Worm (Caenorhabditis elegans) whole organism, L4 larva: ENCODE measurements around the gene tag-250.

Source experiments
- R02D3.7 ChIP-seq: fragments of 150-350 bp; sonication (generic microtip); optimal IDR thresholded peaks from 3 replicates; lab custom pipeline; 2014; ENCODE audit warnings: missing biosample characterization, missing genetic modification characterization
- ama-1 ChIP-seq: fragments of 150-350 bp; optimal IDR thresholded peaks from 2 replicates; lab custom pipeline; 2014; ENCODE audit warnings: inconsistent platforms, mixed read lengths
- lin-15B ChIP-seq: fragments of 150-350 bp; sonication (generic microtip); optimal IDR thresholded peaks from 3 replicates; lab custom pipeline; 2014; ENCODE audit warnings: missing biosample characterization, missing genetic modification characterization
- lin-39 ChIP-seq: fragments of 150-350 bp; optimal IDR thresholded peaks from 2 replicates; lab custom pipeline; 2014; ENCODE audit warnings: missing biosample characterization, missing genetic modification reagents, missing genetic modification characterization
- lsy-2 ChIP-seq, 2 experiments: fragments of 150-350 bp in 1 of 2; sonication (generic microtip) in 1 of 2; optimal IDR thresholded peaks; 2 replicates each; lab custom pipeline; 2014 to 2017; ENCODE audit warnings: missing biosample characterization in 2 of 2, missing genetic modification characterization in 2 of 2
- mep-1 ChIP-seq: fragments of 150-350 bp; sonication (generic microtip); optimal IDR thresholded peaks from 3 replicates; lab custom pipeline; 2014; ENCODE audit warnings: missing biosample characterization, missing genetic modification characterization
- nhr-10 ChIP-seq: fragments of 150-350 bp; optimal IDR thresholded peaks from 2 replicates; lab custom pipeline; 2014; ENCODE audit warnings: missing biosample characterization, missing genetic modification characterization
- nhr-28 ChIP-seq: fragments of 150-350 bp; optimal IDR thresholded peaks from 2 replicates; lab custom pipeline; 2014; ENCODE audit warnings: missing biosample characterization, missing genetic modification characterization
- php-3 ChIP-seq: fragments of 200-800 bp; sonication (Bioruptor generic); IDR thresholded peaks from 2 replicates; pipeline ENCODE4 v1.3.6; 2022; ENCODE audit warnings: missing genetic modification reagents, missing genetic modification characterization, missing compliant biosample characterization
- skn-1 ChIP-seq: fragments of 150-350 bp; optimal IDR thresholded peaks from 2 replicates; lab custom pipeline; 2014; ENCODE audit warnings: missing biosample characterization, missing genetic modification characterization
- snpc-4 ChIP-seq: fragments of 150-350 bp; optimal IDR thresholded peaks from 2 replicates; lab custom pipeline; 2014; ENCODE audit warnings: missing biosample characterization, missing genetic modification characterization
- spr-1 ChIP-seq: sonication (generic microtip); optimal IDR thresholded peaks from 2 replicates; lab custom pipeline; 2016; ENCODE audit warnings: mild to moderate bottlenecking, missing genetic modification characterization, missing compliant biosample characterization
- zag-1 ChIP-seq: fragments of 150-350 bp; optimal IDR thresholded peaks from 2 replicates; lab custom pipeline; 2014; ENCODE audit warnings: missing biosample characterization, missing genetic modification characterization

DNA sequence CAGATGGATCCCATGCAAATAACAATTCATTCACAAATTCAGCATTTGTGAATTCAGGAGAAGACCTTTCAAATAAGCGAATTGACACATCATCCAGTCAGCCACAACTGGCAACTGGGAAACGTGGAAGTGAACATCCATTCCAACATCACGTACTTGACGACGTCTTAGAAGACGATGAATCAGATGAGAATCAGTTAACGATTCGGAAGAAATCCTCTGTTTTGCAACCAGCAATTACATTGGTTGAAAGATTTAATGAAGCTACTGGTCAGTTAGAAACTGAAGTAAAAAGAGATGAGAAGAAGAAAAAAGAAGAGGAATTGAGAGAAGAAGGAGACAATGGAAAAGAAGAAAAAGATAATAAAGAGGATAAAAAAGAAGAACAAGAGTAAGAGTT lies 21.3 kb downstream of the tag-250 start:
- TF ChIP-seq lin-39 (tag; lab: Kevin White, UChicago), result no peak
- no peak for TF ChIP-seq nhr-10 (tag; lab: Kevin White, UChicago)
- no peak for TF ChIP-seq spr-1
- TF ChIP-seq lsy-2 (tag; optimal IDR thresholded peaks at IDR 0.05; lab: Kevin White, UChicago), result no peak
- TF ChIP-seq R02D3.7 (tag; lab: Kevin White, UChicago), result no peak
- no peak for TF ChIP-seq nhr-28 (tag; lab: Kevin White, UChicago)
- TF ChIP-seq ama-1 (lab: Kevin White, UChicago), result no peak
- no peak for TF ChIP-seq zag-1 (tag; lab: Kevin White, UChicago)
- TF ChIP-seq php-3 (GFP tag; lab: Robert Waterston, UW), result no peak
- TF ChIP-seq snpc-4 (tag; lab: Kevin White, UChicago), result no peak
- TF ChIP-seq mep-1 (tag; lab: Kevin White, UChicago), result no peak
- no peak for TF ChIP-seq lin-15B (tag; lab: Kevin White, UChicago)
- TF ChIP-seq skn-1 (tag; lab: Kevin White, UChicago), result no peak
